Worm (Caenorhabditis elegans) whole organism, mixed stage, embryonic: ENCODE results near the gene yars-2.

Source experiments
- drap-1 ChIP-seq: fragments of 200-800 bp; sonication (Bioruptor generic); optimal IDR thresholded peaks from 3 replicates; lab custom pipeline; 2018; ENCODE audit warnings: mild to moderate bottlenecking, missing genetic modification characterization, missing compliant biosample characterization
- elt-3 ChIP-seq: fragments of 150-350 bp; optimal IDR thresholded peaks from 2 replicates; lab custom pipeline; 2014; ENCODE audit warnings: missing biosample characterization, missing genetic modification characterization
- lin-13 ChIP-seq: fragments of 150-350 bp; optimal IDR thresholded peaks from 2 replicates; lab custom pipeline; 2014; ENCODE audit warnings: missing biosample characterization, missing genetic modification characterization
- mab-5 ChIP-seq: fragments of 150-350 bp; optimal IDR thresholded peaks from 2 replicates; lab custom pipeline; 2014; ENCODE audit warnings: missing biosample characterization, missing genetic modification characterization
- nhr-237 ChIP-seq: fragments of 150-350 bp; optimal IDR thresholded peaks from 2 replicates; lab custom pipeline; 2014; ENCODE audit warnings: missing biosample characterization, missing genetic modification characterization
- snpc-4 ChIP-seq: fragments of 150-350 bp; optimal IDR thresholded peaks from 2 replicates; lab custom pipeline; 2014; ENCODE audit warnings: missing biosample characterization, missing genetic modification characterization
- tbx-8 ChIP-seq: fragments of 200-800 bp; sonication (Bioruptor generic); optimal IDR thresholded peaks from 2 replicates; lab custom pipeline; 2018; ENCODE audit warnings: mild to moderate bottlenecking, missing genetic modification characterization, moderate library complexity, missing compliant biosample characterization

DNA sequence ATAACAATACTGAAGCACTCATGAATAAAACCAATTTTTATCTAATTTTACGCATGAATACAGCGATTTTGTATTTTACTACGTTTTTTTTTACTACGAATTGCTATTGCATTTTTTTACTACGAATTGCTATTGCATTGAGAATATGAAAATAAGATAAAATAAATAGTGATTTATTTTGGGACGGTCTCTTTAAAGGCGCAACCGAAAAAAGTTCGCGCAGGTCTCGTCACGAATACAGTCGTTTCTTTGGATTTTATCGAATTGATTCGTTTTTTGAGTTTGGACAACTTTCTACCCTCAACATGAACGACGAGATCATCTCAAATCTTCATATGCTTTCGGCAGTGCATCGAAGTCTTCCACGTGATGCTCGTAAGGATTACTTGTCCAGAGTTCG is 39.4 kb upstream of the yars-2 start, which contains the start of gene Y17G9B.4:
- TF ChIP-seq lin-13 (tag; lab: Kevin White, UChicago) (no peak), drap-1 (no peak), mab-5 (tag; lab: Kevin White, UChicago) (no peak), snpc-4 (tag; lab: Kevin White, UChicago) (no peak), tbx-8 (GFP tag; lab: Kevin White, UChicago) (no peak), nhr-237 (tag; lab: Kevin White, UChicago) (no peak), elt-3 (tag; lab: Kevin White, UChicago) (no peak)
